Worm (Caenorhabditis elegans) whole organism, late embryonic: Measurements from ENCODE around the gene F32D8.13.

Source experiments
- C08G9.2 ChIP-seq: sonication (generic microtip); optimal IDR thresholded peaks from 2 replicates; lab custom pipeline; 2016; ENCODE audit warnings: mild to moderate bottlenecking, missing genetic modification characterization, moderate library complexity, missing compliant biosample characterization
- C38D4.7 ChIP-seq: fragments of 200-800 bp; sonication (Bioruptor generic); optimal IDR thresholded peaks from 2 replicates; lab custom pipeline; 2018; ENCODE audit warnings: mild to moderate bottlenecking, missing genetic modification characterization, moderate library complexity, missing compliant biosample characterization
- K02D7.2 ChIP-seq: sonication (generic microtip); optimal IDR thresholded peaks from 2 replicates; lab custom pipeline; 2017; ENCODE audit warnings: mild to moderate bottlenecking, missing genetic modification characterization, missing compliant biosample characterization
- K09A11.1 ChIP-seq: sonication (generic microtip); optimal IDR thresholded peaks from 2 replicates; lab custom pipeline; 2017; ENCODE audit warnings: antibody characterized with exemption, mild to moderate bottlenecking, missing genetic modification characterization, missing compliant biosample characterization; ENCODE audit not compliant: insufficient read depth
- T23F11.4 ChIP-seq: fragments of 200-800 bp; sonication (Bioruptor generic); optimal IDR thresholded peaks from 2 replicates; lab custom pipeline; 2018; ENCODE audit warnings: mild to moderate bottlenecking, missing genetic modification characterization, missing compliant biosample characterization
- ahr-1 ChIP-seq: sonication (generic microtip); optimal IDR thresholded peaks from 2 replicates; lab custom pipeline; 2016; ENCODE audit warnings: missing genetic modification characterization, missing compliant biosample characterization
- ama-1 ChIP-seq: fragments of 150-350 bp; optimal IDR thresholded peaks from 2 replicates; lab custom pipeline; 2014
- ceh-19 ChIP-seq: fragments of 200-800 bp; sonication (Bioruptor generic); optimal IDR thresholded peaks from 2 replicates; lab custom pipeline; 2018; ENCODE audit warnings: mild to moderate bottlenecking, missing genetic modification characterization, missing compliant biosample characterization
- ceh-24 ChIP-seq: sonication (generic microtip); optimal IDR thresholded peaks from 2 replicates; lab custom pipeline; 2016; ENCODE audit warnings: mild to moderate bottlenecking, missing genetic modification characterization, missing compliant biosample characterization
- ceh-34 ChIP-seq: sonication (generic microtip); optimal IDR thresholded peaks from 2 replicates; lab custom pipeline; 2016; ENCODE audit warnings: mild to moderate bottlenecking, missing genetic modification characterization, missing compliant biosample characterization
- ceh-45 ChIP-seq: fragments of 200-800 bp; sonication (Bioruptor generic); IDR thresholded peaks from 2 replicates; pipeline ENCODE4 v1.3.6; 2022; ENCODE audit warnings: missing genetic modification reagents, missing genetic modification characterization, missing compliant biosample characterization
- ceh-48 ChIP-seq: sonication (generic microtip); optimal IDR thresholded peaks from 2 replicates; lab custom pipeline; 2016; ENCODE audit warnings: missing genetic modification characterization, inconsistent platforms, missing compliant biosample characterization
- dmd-4 ChIP-seq: sonication (generic microtip); optimal IDR thresholded peaks from 2 replicates; lab custom pipeline; 2016; ENCODE audit warnings: borderline replicate concordance, missing genetic modification characterization, missing compliant biosample characterization
- dve-1 ChIP-seq: sonication (generic microtip); optimal IDR thresholded peaks from 2 replicates; lab custom pipeline; 2017; ENCODE audit warnings: antibody characterized with exemption, mild to moderate bottlenecking, missing genetic modification characterization, missing compliant biosample characterization
- elt-4 ChIP-seq: sonication (generic microtip); optimal IDR thresholded peaks from 2 replicates; lab custom pipeline; 2016; ENCODE audit warnings: missing genetic modification characterization, missing compliant biosample characterization
- fax-1 ChIP-seq: sonication (generic microtip); optimal IDR thresholded peaks from 2 replicates; lab custom pipeline; 2016; ENCODE audit warnings: missing genotype, missing genetic modification characterization, missing compliant biosample characterization
- fkh-10 ChIP-seq: fragments of 150-350 bp; optimal IDR thresholded peaks from 2 replicates; lab custom pipeline; 2014; ENCODE audit warnings: missing biosample characterization, missing genetic modification reagents, missing genetic modification characterization
- fkh-6 ChIP-seq: sonication (generic microtip); optimal IDR thresholded peaks from 2 replicates; lab custom pipeline; 2016; ENCODE audit warnings: missing genetic modification characterization, missing compliant biosample characterization
- gmeb-2 ChIP-seq: sonication (generic microtip); optimal IDR thresholded peaks from 2 replicates; lab custom pipeline; 2016; ENCODE audit warnings: missing genetic modification characterization, inconsistent platforms, missing compliant biosample characterization
- hlh-13 ChIP-seq: fragments of 200-800 bp; sonication (Bioruptor generic); optimal IDR thresholded peaks from 2 replicates; lab custom pipeline; 2018; ENCODE audit warnings: mild to moderate bottlenecking, missing genetic modification characterization, missing compliant biosample characterization
- hlh-15 ChIP-seq: sonication (generic microtip); optimal IDR thresholded peaks from 2 replicates; lab custom pipeline; 2016; ENCODE audit warnings: missing genetic modification characterization, missing compliant biosample characterization
- hlh-30 ChIP-seq: sonication (generic microtip); optimal IDR thresholded peaks from 2 replicates; lab custom pipeline; 2017; ENCODE audit warnings: antibody characterized with exemption, missing genetic modification characterization, missing compliant biosample characterization; ENCODE audit not compliant: insufficient read depth
- mec-3 ChIP-seq: sonication (generic microtip); optimal IDR thresholded peaks from 2 replicates; lab custom pipeline; 2016; ENCODE audit warnings: borderline replicate concordance, missing genetic modification characterization, missing compliant biosample characterization
- nfya-1 ChIP-seq: sonication (generic microtip); optimal IDR thresholded peaks from 2 replicates; lab custom pipeline; 2017; ENCODE audit warnings: missing genetic modification characterization, mild to moderate bottlenecking, missing compliant biosample characterization, antibody characterized with exemption, moderate library complexity
- nhr-11 ChIP-seq: fragments of 150-350 bp; optimal IDR thresholded peaks from 2 replicates; lab custom pipeline; 2014; ENCODE audit warnings: missing biosample characterization, missing genetic modification characterization
- nhr-232 ChIP-seq: sonication (generic microtip); optimal IDR thresholded peaks from 2 replicates; lab custom pipeline; 2016; ENCODE audit warnings: missing genetic modification characterization, missing compliant biosample characterization
- npax-4 ChIP-seq: sonication (generic microtip); optimal IDR thresholded peaks from 2 replicates; lab custom pipeline; 2016; ENCODE audit warnings: missing genetic modification characterization, missing compliant biosample characterization
- odd-2 ChIP-seq: sonication (generic microtip); optimal IDR thresholded peaks from 2 replicates; lab custom pipeline; 2017; ENCODE audit warnings: antibody characterized with exemption, mild to moderate bottlenecking, missing genetic modification characterization, missing compliant biosample characterization
- pag-3 ChIP-seq: sonication (generic microtip); optimal IDR thresholded peaks from 2 replicates; lab custom pipeline; 2016; ENCODE audit warnings: missing compliant biosample characterization, missing genetic modification characterization, borderline replicate concordance
- pat-9 ChIP-seq: fragments of 200-800 bp; sonication (Bioruptor generic); optimal IDR thresholded peaks from 2 replicates; lab custom pipeline; 2018; ENCODE audit warnings: mild to moderate bottlenecking, missing genetic modification characterization, moderate library complexity, missing compliant biosample characterization
- pax-1 ChIP-seq: fragments of 150-350 bp; optimal IDR thresholded peaks from 2 replicates; lab custom pipeline; 2014; ENCODE audit warnings: missing biosample characterization, missing genetic modification characterization
- pqm-1 ChIP-seq: sonication (generic microtip); optimal IDR thresholded peaks from 2 replicates; lab custom pipeline; 2016; ENCODE audit warnings: missing genetic modification characterization, missing compliant biosample characterization
- ref-2 ChIP-seq: sonication (generic microtip); optimal IDR thresholded peaks from 2 replicates; lab custom pipeline; 2016; ENCODE audit warnings: missing genetic modification characterization, missing compliant biosample characterization
- sox-2 ChIP-seq: fragments of 200-800 bp; sonication (Bioruptor generic); IDR thresholded peaks from 2 replicates; pipeline ENCODE4 v1.3.6; 2022; ENCODE audit warnings: missing genetic modification reagents, missing genetic modification characterization, missing compliant biosample characterization
- sox-4 ChIP-seq: sonication (generic microtip); optimal IDR thresholded peaks from 2 replicates; lab custom pipeline; 2017; ENCODE audit warnings: mild to moderate bottlenecking, missing genetic modification characterization, inconsistent platforms, missing compliant biosample characterization
- syd-9 ChIP-seq: sonication (generic microtip); optimal IDR thresholded peaks from 2 replicates; lab custom pipeline; 2016; ENCODE audit warnings: mild to moderate bottlenecking, missing genetic modification characterization, moderate library complexity, missing compliant biosample characterization
- tbx-2 ChIP-seq: sonication (generic microtip); optimal IDR thresholded peaks from 2 replicates; lab custom pipeline; 2016; ENCODE audit warnings: missing genetic modification characterization, missing compliant biosample characterization
- unc-86 ChIP-seq: sonication (generic microtip); optimal IDR thresholded peaks from 2 replicates; lab custom pipeline; 2016; ENCODE audit warnings: missing genetic modification characterization, missing compliant biosample characterization

F32D8.13 gene

ce11 chrV:10931189-10931588 is 34.8 kb upstream of the F32D8.13 start, which contains the start of gene scvp-1:
Gene scvp-1, minus strand, starts transcription at chrV:10931289.
- no peak for TF ChIP-seq ceh-45 (GFP tag; lab: Robert Waterston, UW)
- TF ChIP-seq ceh-19: no peak
- no peak for TF ChIP-seq ref-2 (tag; lab: Kevin White, UChicago)
- no peak for TF ChIP-seq dve-1
- TF ChIP-seq ceh-34 (tag; lab: Kevin White, UChicago): no peak
- TF ChIP-seq ahr-1: no peak
- TF ChIP-seq fax-1 (tag; lab: Kevin White, UChicago): no peak
- no peak for TF ChIP-seq elt-4
- TF ChIP-seq odd-2: no peak
- TF ChIP-seq C38D4.7 (GFP tag; lab: Kevin White, UChicago): no peak
- TF ChIP-seq npax-4 (tag; lab: Kevin White, UChicago): no peak
- no peak for TF ChIP-seq hlh-13 (GFP tag; lab: Kevin White, UChicago)
- no peak for TF ChIP-seq unc-86 (tag; lab: Kevin White, UChicago)
- no peak for TF ChIP-seq C08G9.2 (tag; lab: Kevin White, UChicago)
- TF ChIP-seq pag-3: no peak
- no peak for TF ChIP-seq nhr-11 (tag; lab: Kevin White, UChicago)
- no peak for TF ChIP-seq fkh-6 (tag; lab: Kevin White, UChicago)
- TF ChIP-seq dmd-4 (tag; lab: Kevin White, UChicago): no peak

- TF ChIP-seq pat-9 (tag; lab: Kevin White, UChicago) (no peak), T23F11.4 (GFP tag; lab: Kevin White, UChicago) (no peak), fkh-10 (GFP tag; lab: Kevin White, UChicago) (no peak), fax-1 (tag; lab: Kevin White, UChicago) (no peak), nfya-1 (tag; lab: Kevin White, UChicago) (no peak), K09A11.1 (tag; lab: Kevin White, UChicago) (no peak), syd-9 (no peak), hlh-30 (tag; lab: Kevin White, UChicago) (no peak), ama-1 (lab: Kevin White, UChicago) (no peak), odd-2 (no peak), gmeb-2 (tag; lab: Kevin White, UChicago) (no peak), K02D7.2 (tag; lab: Kevin White, UChicago) (no peak), hlh-13 (GFP tag; lab: Kevin White, UChicago) (no peak), ceh-48 (tag; lab: Kevin White, UChicago) (no peak), mec-3 (tag; lab: Kevin White, UChicago) (no peak)
These were observed 33.2 kb upstream of the F32D8.13 start, which contains the start of gene F58B4.3 for ce11 chrV:10929511-10929910. Gene F58B4.3, plus strand, starts transcription at chrV:10929811.

- TF ChIP-seq tbx-2 (tag; lab: Kevin White, UChicago) (no peak), ceh-45 (GFP tag; lab: Robert Waterston, UW) (no peak), ama-1 (lab: Kevin White, UChicago) (no peak), C08G9.2 (tag; lab: Kevin White, UChicago) (no peak), hlh-15 (no peak), sox-4 (tag; lab: Kevin White, UChicago) (no peak), pax-1 (tag; lab: Kevin White, UChicago) (no peak), pqm-1 (tag; lab: Kevin White, UChicago) (no peak), nhr-232 (tag; lab: Kevin White, UChicago) (no peak), ceh-24 (tag; lab: Kevin White, UChicago) (no peak), pat-9 (tag; lab: Kevin White, UChicago) (no peak), sox-2 (GFP tag; lab: Robert Waterston, UW) (no peak), nhr-11 (tag; lab: Kevin White, UChicago) (no peak)
These were observed 29.3 kb upstream of the F32D8.13 start for ce11 chrV:10925658-10926057.
